Worm (Caenorhabditis elegans): ENCODE data around the gene F55F10.1.

The F55F10.1 gene

ce11 chrIV:4403870-4404269 lies 43.2 kb downstream of the F55F10.1 start:
- TF ChIP-seq nfya-1 (tag; optimal IDR thresholded peaks at IDR 0.05; ENCODE audit: insufficient read depth) = peak; percentile 35
- TF ChIP-seq hmg-11 (tag; optimal IDR thresholded peaks at IDR 0.05) = no peak
- TF ChIP-seq pha-4 (tag; optimal IDR thresholded peaks at IDR 0.05) = peak; percentile 2
- TF ChIP-seq ztf-4 (tag; optimal IDR thresholded peaks at IDR 0.05) = peak; percentile 37

ce11 chrIV:4405126-4405525 lies 44.5 kb downstream of the F55F10.1 start, which contains the start of gene Y24D9A.7:
Gene Y24D9A.7 (minus strand): TSS chrIV:4405171.
- no peak for TF ChIP-seq nhr-237 (tag; optimal IDR thresholded peaks at IDR 0.05)
- peak; percentile 45 for TF ChIP-seq lin-39 (tag; optimal IDR thresholded peaks at IDR 0.05)
- TF ChIP-seq lsy-12 (tag; optimal IDR thresholded peaks at IDR 0.05) = peak; percentile 5
- peak; percentile 24 for TF ChIP-seq elt-2 (tag; optimal IDR thresholded peaks at IDR 0.05)
- no peak for TF ChIP-seq nhr-77 (tag; optimal IDR thresholded peaks at IDR 0.05)
- TF ChIP-seq pha-4 (tag; optimal IDR thresholded peaks at IDR 0.05) = peak; percentile 33
- TF ChIP-seq egl-5 (tag; optimal IDR thresholded peaks at IDR 0.05) = peak; percentile 78
- TF ChIP-seq pqm-1 (tag; optimal IDR thresholded peaks at IDR 0.05) = peak; percentile 8
- TF ChIP-seq nhr-23 (tag; optimal IDR thresholded peaks at IDR 0.05) = peak; percentile 42
- TF ChIP-seq nhr-43 (tag; optimal IDR thresholded peaks at IDR 0.05; ENCODE audit: poor library complexity, severe bottlenecking) = peak; percentile 66
- TF ChIP-seq nfya-1 (tag; optimal IDR thresholded peaks at IDR 0.05; ENCODE audit: insufficient read depth) = peak; percentile 19
- TF ChIP-seq ceh-9 (tag; optimal IDR thresholded peaks at IDR 0.05) = no peak

ce11 chrIV:4406054-4406539 lies 45.5 kb downstream of the F55F10.1 start:
- TF ChIP-seq mml-1 (tag; optimal IDR thresholded peaks at IDR 0.05) (no peak), egl-5 (tag; optimal IDR thresholded peaks at IDR 0.05) (peak; percentile 38), lin-39 (tag; optimal IDR thresholded peaks at IDR 0.05) (peak; percentile 91), snpc-4 (tag; optimal IDR thresholded peaks at IDR 0.05) (peak; percentile 78), pha-4 (tag; optimal IDR thresholded peaks at IDR 0.05) (peak; percentile 76), nhr-11 (tag; optimal IDR thresholded peaks at IDR 0.05) (peak; percentile 47), egl-27 (tag; optimal IDR thresholded peaks at IDR 0.05) (peak; percentile 40), elt-1 (tag; optimal IDR thresholded peaks at IDR 0.05) (no peak), unc-62 (GFP tag; optimal IDR thresholded peaks at IDR 0.05) (peak; percentile 30), ama-1 (optimal IDR thresholded peaks at IDR 0.05) (peak; percentile 36), skn-1 (tag; optimal IDR thresholded peaks at IDR 0.05) (peak; percentile 16), nfya-1 (tag; optimal IDR thresholded peaks at IDR 0.05; ENCODE audit: insufficient read depth) (peak; percentile 75), hmg-11 (tag; optimal IDR thresholded peaks at IDR 0.05) (peak; percentile 8), pqm-1 (tag; optimal IDR thresholded peaks at IDR 0.05) (peak; percentile 68), fkh-10 (GFP tag; optimal IDR thresholded peaks at IDR 0.05) (no peak), nhr-23 (tag; optimal IDR thresholded peaks at IDR 0.05) (peak; percentile 24), nhr-25 (tag; optimal IDR thresholded peaks at IDR 0.05) (peak; percentile 34), elt-2 (tag; optimal IDR thresholded peaks at IDR 0.05) (peak; percentile 78), nhr-237 (tag; optimal IDR thresholded peaks at IDR 0.05) (no peak), lin-15B (tag; optimal IDR thresholded peaks at IDR 0.05) (peak; percentile 75)

ce11 chrIV:4407055-4407461 lies 46.4 kb downstream of the F55F10.1 start:
- peak; percentile 37 for TF ChIP-seq ama-1 (optimal IDR thresholded peaks at IDR 0.05)
- TF ChIP-seq nhr-43 (tag; optimal IDR thresholded peaks at IDR 0.05; ENCODE audit: poor library complexity, severe bottlenecking) = no peak
- no peak for TF ChIP-seq nhr-23 (tag; optimal IDR thresholded peaks at IDR 0.05)
- no peak for TF ChIP-seq nhr-237 (tag; optimal IDR thresholded peaks at IDR 0.05)
- TF ChIP-seq skn-1 (tag; optimal IDR thresholded peaks at IDR 0.05) = no peak
- no peak for TF ChIP-seq nhr-77 (tag; optimal IDR thresholded peaks at IDR 0.05)
- TF ChIP-seq zag-1 (tag; optimal IDR thresholded peaks at IDR 0.05) = no peak
- no peak for TF ChIP-seq ZK546.5 (tag; optimal IDR thresholded peaks at IDR 0.05)
- no peak for TF ChIP-seq elt-3 (tag; optimal IDR thresholded peaks at IDR 0.05)
- no peak for TF ChIP-seq egl-27 (tag; optimal IDR thresholded peaks at IDR 0.05)
- TF ChIP-seq ceh-16 (tag; optimal IDR thresholded peaks at IDR 0.05) = no peak
- TF ChIP-seq pha-4 (tag; optimal IDR thresholded peaks at IDR 0.05) = peak; percentile 94
- TF ChIP-seq sea-2 (GFP tag; optimal IDR thresholded peaks at IDR 0.05) = no peak
- TF ChIP-seq pqm-1 (tag; optimal IDR thresholded peaks at IDR 0.05) = peak; percentile 88
- TF ChIP-seq lin-39 (tag; optimal IDR thresholded peaks at IDR 0.05) = no peak
- TF ChIP-seq jun-1 (tag; optimal IDR thresholded peaks at IDR 0.05) = peak; percentile 47
- TF ChIP-seq elt-2 (tag; optimal IDR thresholded peaks at IDR 0.05) = peak; percentile 80
- TF ChIP-seq nfya-1 (tag; optimal IDR thresholded peaks at IDR 0.05; ENCODE audit: insufficient read depth) = peak; percentile 60
- no peak for TF ChIP-seq nhr-67 (tag; optimal IDR thresholded peaks at IDR 0.05)
- TF ChIP-seq nhr-28 (tag; optimal IDR thresholded peaks at IDR 0.05) = no peak
- peak; percentile 19 for TF ChIP-seq ceh-28 (tag; optimal IDR thresholded peaks at IDR 0.05)
